Fruit fly (Drosophila melanogaster) whole organism, embryonic: ENCODE data around the gene CG4880.
A peak's percentile ranks its signal among the peaks of the same experiment; 100 is the strongest.

Source experiments
- Antp ChIP-seq: fragments of 200-800 bp; sonication (Bioruptor generic); optimal IDR thresholded peaks from 3 replicates; lab custom pipeline; 2016; ENCODE audit warnings: missing biosample characterization, missing genetic modification characterization
- Atf-2 ChIP-seq: fragments of 200-800 bp; sonication (Bioruptor generic); optimal IDR thresholded peaks from 2 replicates; lab custom pipeline; 2016; ENCODE audit warnings: missing biosample characterization, missing genetic modification characterization
- BtbVII ChIP-seq: fragments of 200-800 bp; sonication (Bioruptor generic); optimal IDR thresholded peaks from 3 replicates; lab custom pipeline; 2017; ENCODE audit warnings: missing biosample characterization, mild to moderate bottlenecking, missing genetic modification characterization
- Bteb2 ChIP-seq: fragments of 200-800 bp; sonication (Bioruptor generic); optimal IDR thresholded peaks from 2 replicates; lab custom pipeline; 2016; ENCODE audit warnings: missing biosample characterization, missing genetic modification characterization
- CG10565 ChIP-seq: fragments of 200-800 bp; sonication (Bioruptor generic); optimal IDR thresholded peaks from 3 replicates; lab custom pipeline; 2016; ENCODE audit warnings: missing biosample characterization, mild to moderate bottlenecking, missing genetic modification characterization
- CG11560 ChIP-seq: fragments of 200-800 bp; sonication (Bioruptor generic); IDR thresholded peaks from 3 replicates; pipeline ENCODE4 v1.3.6; 2022; ENCODE audit warnings: missing biosample characterization, missing genetic modification characterization
- CG11696 ChIP-seq: fragments of 200-800 bp; sonication (Bioruptor generic); IDR thresholded peaks from 2 replicates; pipeline ENCODE4 v1.3.6; 2022; ENCODE audit warnings: missing biosample characterization, missing genetic modification characterization
- CG12219 ChIP-seq: fragments of 200-800 bp; sonication (Bioruptor generic); optimal IDR thresholded peaks from 3 replicates; lab custom pipeline; 2018; ENCODE audit warnings: missing biosample characterization, mild to moderate bottlenecking, missing genetic modification characterization
- CG12299 ChIP-seq: fragments of 200-800 bp; sonication (Bioruptor generic); optimal IDR thresholded peaks from 2 replicates; lab custom pipeline; 2018; ENCODE audit warnings: missing biosample characterization, mild to moderate bottlenecking, missing genetic modification characterization
- CG13775 ChIP-seq: fragments of 200-800 bp; sonication (Bioruptor generic); optimal IDR thresholded peaks from 3 replicates; lab custom pipeline; 2017; ENCODE audit warnings: missing biosample characterization, mild to moderate bottlenecking, missing genetic modification characterization
- CG15011 ChIP-seq: fragments of 200-800 bp; sonication (Bioruptor generic); optimal IDR thresholded peaks from 3 replicates; lab custom pipeline; 2018; ENCODE audit warnings: missing biosample characterization, mild to moderate bottlenecking, missing genetic modification characterization
- CG16813 ChIP-seq: fragments of 200-800 bp; sonication (Bioruptor generic); IDR thresholded peaks from 3 replicates; pipeline ENCODE4 v1.3.6; 2022; ENCODE audit warnings: missing biosample characterization, missing genetic modification characterization; ENCODE audit not compliant: partially characterized antibody
- CG16863 ChIP-seq: fragments of 200-800 bp; sonication (Bioruptor generic); optimal IDR thresholded peaks from 3 replicates; lab custom pipeline; 2016; ENCODE audit warnings: missing biosample characterization, missing genetic modification characterization
- CG18011 ChIP-seq: fragments of 200-800 bp; sonication (Bioruptor generic); optimal IDR thresholded peaks from 2 replicates; lab custom pipeline; 2017; ENCODE audit warnings: missing biosample characterization, missing genetic modification characterization, mild to moderate bottlenecking, moderate library complexity, missing genotype
- CG18262 ChIP-seq: fragments of 200-800 bp; optimal IDR thresholded peaks from 3 replicates; lab custom pipeline; 2019; ENCODE audit warnings: missing biosample characterization, mild to moderate bottlenecking, missing genetic modification characterization, moderate library complexity
- CG1832 ChIP-seq: fragments of 200-800 bp; sonication (Bioruptor generic); optimal IDR thresholded peaks from 2 replicates; lab custom pipeline; 2017; ENCODE audit warnings: missing biosample characterization, mild to moderate bottlenecking, missing genetic modification characterization, inconsistent platforms
- CG31365 ChIP-seq: fragments of 200-800 bp; sonication (Bioruptor generic); optimal IDR thresholded peaks from 2 replicates; lab custom pipeline; 2018; ENCODE audit warnings: missing biosample characterization, mild to moderate bottlenecking, missing genetic modification characterization
- CG31441 ChIP-seq: fragments of 200-800 bp; sonication (Bioruptor generic); IDR thresholded peaks from 2 replicates; pipeline ENCODE4 v1.3.6; 2022; ENCODE audit warnings: missing biosample characterization, missing genetic modification characterization
- CG32767 ChIP-seq: fragments of 200-800 bp; sonication (Bioruptor generic); IDR thresholded peaks from 2 replicates; pipeline ENCODE4 v1.3.6; 2022; ENCODE audit warnings: missing biosample characterization, missing genetic modification characterization
- CG4328 ChIP-seq: fragments of 200-800 bp; sonication (Bioruptor generic); optimal IDR thresholded peaks from 3 replicates; lab custom pipeline; 2017; ENCODE audit warnings: missing biosample characterization, missing genetic modification reagents, missing genetic modification characterization
- CG6175 ChIP-seq: fragments of 200-800 bp; sonication (Bioruptor generic); IDR thresholded peaks from 3 replicates; pipeline ENCODE4 v1.3.6; 2022; ENCODE audit warnings: missing biosample characterization, missing genetic modification characterization
- CG6854 ChIP-seq: fragments of 200-800 bp; sonication (Bioruptor generic); optimal IDR thresholded peaks from 3 replicates; lab custom pipeline; 2017; ENCODE audit warnings: missing biosample characterization, mild to moderate bottlenecking, missing genetic modification characterization
- CG7271 ChIP-seq: fragments of 200-800 bp; sonication (Bioruptor generic); optimal IDR thresholded peaks from 2 replicates; lab custom pipeline; 2018; ENCODE audit warnings: missing biosample characterization, mild to moderate bottlenecking, missing genetic modification characterization, moderate library complexity
- CG8281 ChIP-seq: fragments of 200-800 bp; sonication (Bioruptor generic); optimal IDR thresholded peaks from 2 replicates; lab custom pipeline; 2018; ENCODE audit warnings: missing biosample characterization, mild to moderate bottlenecking, missing genetic modification characterization, moderate library complexity
- CG8944 ChIP-seq: fragments of 200-800 bp; sonication (Bioruptor generic); optimal IDR thresholded peaks from 3 replicates; lab custom pipeline; 2016; ENCODE audit warnings: missing biosample characterization, missing genetic modification characterization
- Elba2 ChIP-seq: fragments of 200-800 bp; sonication (Bioruptor generic); optimal IDR thresholded peaks from 3 replicates; lab custom pipeline; 2016; ENCODE audit warnings: missing biosample characterization, missing genetic modification characterization
- H15 ChIP-seq: fragments of 200-800 bp; sonication (Bioruptor generic); IDR thresholded peaks from 3 replicates; pipeline ENCODE4 v1.3.6; 2022; ENCODE audit warnings: missing biosample characterization, missing genetic modification characterization
- MESR4 ChIP-seq: fragments of 200-800 bp; sonication (Bioruptor generic); optimal IDR thresholded peaks from 2 replicates; lab custom pipeline; 2018; ENCODE audit warnings: missing biosample characterization, mild to moderate bottlenecking, missing genetic modification characterization, moderate library complexity
- Max ChIP-seq: fragments of 200-800 bp; sonication (Bioruptor generic); optimal IDR thresholded peaks from 2 replicates; lab custom pipeline; 2016; ENCODE audit warnings: missing biosample characterization, mild to moderate bottlenecking, missing genetic modification characterization
- Six4 ChIP-seq: fragments of 200-800 bp; sonication (Bioruptor generic); optimal IDR thresholded peaks from 2 replicates; lab custom pipeline; 2016; ENCODE audit warnings: missing biosample characterization, missing genetic modification characterization
- Sox102F ChIP-seq: fragments of 200-800 bp; sonication (Bioruptor generic); optimal IDR thresholded peaks from 2 replicates; lab custom pipeline; 2018; ENCODE audit warnings: missing biosample characterization, mild to moderate bottlenecking, missing genetic modification characterization, moderate library complexity
- Ssrp ChIP-seq: fragments of 200-800 bp; sonication (Bioruptor generic); optimal IDR thresholded peaks from 2 replicates; lab custom pipeline; 2018; ENCODE audit warnings: missing biosample characterization, mild to moderate bottlenecking, missing genetic modification characterization, moderate library complexity
- Taf1 ChIP-seq: fragments of 200-800 bp; sonication (Bioruptor generic); IDR thresholded peaks from 2 replicates; pipeline ENCODE4 v1.3.6; 2022; ENCODE audit warnings: missing biosample characterization, missing genetic modification characterization
- ab ChIP-seq: fragments of 200-800 bp; sonication (Bioruptor generic); optimal IDR thresholded peaks from 2 replicates; lab custom pipeline; 2016; ENCODE audit warnings: missing biosample characterization, missing genetic modification characterization
- bbx ChIP-seq: fragments of 200-800 bp; sonication (Bioruptor generic); IDR thresholded peaks from 2 replicates; pipeline ENCODE4 v1.3.6; 2022; ENCODE audit warnings: missing biosample characterization, missing genetic modification characterization; ENCODE audit not compliant: partially characterized antibody
- dysf ChIP-seq: fragments of 200-800 bp; sonication (Bioruptor generic); IDR thresholded peaks from 3 replicates; pipeline ENCODE4 v1.3.6; 2022; ENCODE audit warnings: missing biosample characterization, missing genetic modification characterization
- fu2 ChIP-seq: fragments of 200-800 bp; sonication (Bioruptor generic); optimal IDR thresholded peaks from 2 replicates; lab custom pipeline; 2016; ENCODE audit warnings: missing biosample characterization, missing genetic modification characterization
- kah ChIP-seq: fragments of 200-800 bp; sonication (Bioruptor generic); optimal IDR thresholded peaks from 2 replicates; lab custom pipeline; 2018; ENCODE audit warnings: missing biosample characterization, mild to moderate bottlenecking, missing genetic modification characterization
- lmd ChIP-seq: fragments of 200-800 bp; sonication (Bioruptor generic); IDR thresholded peaks from 2 replicates; pipeline ENCODE4 v1.3.6; 2022; ENCODE audit warnings: missing biosample characterization, missing genetic modification characterization
- mirr ChIP-seq: fragments of 200-800 bp; sonication (Bioruptor generic); optimal IDR thresholded peaks from 3 replicates; lab custom pipeline; 2018; ENCODE audit warnings: missing biosample characterization, mild to moderate bottlenecking, missing genetic modification characterization
- nerfin-2 ChIP-seq: fragments of 200-800 bp; sonication (Bioruptor generic); IDR thresholded peaks from 2 replicates; pipeline ENCODE4 v1.3.6; 2022; ENCODE audit warnings: missing biosample characterization, missing genetic modification characterization; ENCODE audit not compliant: partially characterized antibody
- pho ChIP-seq: fragments of 200-800 bp; sonication (Bioruptor generic); optimal IDR thresholded peaks from 2 replicates; lab custom pipeline; 2016; ENCODE audit warnings: missing biosample characterization, missing genetic modification characterization
- phol ChIP-seq: fragments of 200-800 bp; sonication (Bioruptor generic); optimal IDR thresholded peaks from 3 replicates; lab custom pipeline; 2018; ENCODE audit warnings: missing biosample characterization, mild to moderate bottlenecking, missing genetic modification characterization, moderate library complexity
- psq ChIP-seq: fragments of 200-800 bp; sonication (Bioruptor generic); optimal IDR thresholded peaks from 2 replicates; lab custom pipeline; 2017; ENCODE audit warnings: missing biosample characterization, missing genetic modification characterization
- repo ChIP-seq: fragments of 200-800 bp; sonication (Bioruptor generic); optimal IDR thresholded peaks from 2 replicates; lab custom pipeline; 2016; ENCODE audit warnings: missing biosample characterization, missing genetic modification characterization
- slbo ChIP-seq: fragments of 200-800 bp; sonication (Bioruptor generic); IDR thresholded peaks from 2 replicates; pipeline ENCODE4 v1.3.6; 2022; ENCODE audit warnings: missing biosample characterization, missing genetic modification characterization
- stc ChIP-seq: fragments of 200-800 bp; sonication (Bioruptor generic); IDR thresholded peaks from 2 replicates; pipeline ENCODE4 v1.3.6; 2022; ENCODE audit warnings: missing biosample characterization, missing genetic modification characterization
- unc-4 ChIP-seq: fragments of 200-800 bp; sonication (Bioruptor generic); IDR thresholded peaks from 2 replicates; pipeline ENCODE4 v1.3.6; 2022; ENCODE audit warnings: missing biosample characterization, missing genetic modification characterization; ENCODE audit not compliant: partially characterized antibody
- vfl ChIP-seq: fragments of 200-800 bp; sonication (Bioruptor generic); optimal IDR thresholded peaks from 2 replicates; lab custom pipeline; 2016; ENCODE audit warnings: missing biosample characterization, missing genetic modification characterization

Gene CG4880

dm6 chrX:16930465-16931286, 44.1 kb downstream of the CG4880 start (continued):
- TF ChIP-seq nerfin-2 (GFP tag; lab: Robert Waterston, UW): no peak
- peak; percentile 24 for TF ChIP-seq CG8281 (tag; lab: Kevin White, UChicago)
- no peak for TF ChIP-seq repo (GFP tag; lab: Kevin White, UChicago)
- TF ChIP-seq vfl: no peak
- TF ChIP-seq psq (GFP tag; lab: Kevin White, UChicago): no peak
- no peak for TF ChIP-seq CG15011 (GFP tag; lab: Kevin White, UChicago)
- TF ChIP-seq CG6854 (GFP tag; lab: Kevin White, UChicago): no peak
- TF ChIP-seq CG13775: peak; percentile 50
- TF ChIP-seq CG10565 (GFP tag; lab: Kevin White, UChicago): no peak
- no peak for TF ChIP-seq bbx (GFP tag; lab: Robert Waterston, UW)
- TF ChIP-seq Antp (GFP tag; lab: Kevin White, UChicago): no peak
- no peak for TF ChIP-seq CG31365 (tag; lab: Kevin White, UChicago)
- TF ChIP-seq CG18262 (tag; lab: Kevin White, UChicago): peak; percentile 50
- TF ChIP-seq CG4328 (GFP tag; lab: Kevin White, UChicago): peak; percentile 17
- no peak for TF ChIP-seq fu2
- 0 out of 3 replicates have a peak, but pooled peaks have one; percentile 19 for TF ChIP-seq CG11560 (tag; lab: Robert Waterston, UW)
- TF ChIP-seq Six4 (GFP tag; lab: Kevin White, UChicago): peak; percentile 18
- TF ChIP-seq CG16813 (GFP tag; lab: Robert Waterston, UW): no peak
- TF ChIP-seq CG1832 (GFP tag; lab: Kevin White, UChicago): no peak
- TF ChIP-seq dysf (GFP tag; lab: Robert Waterston, UW): peak; percentile 80
- TF ChIP-seq CG11696 (GFP tag; lab: Robert Waterston, UW): peak; percentile 89
- TF ChIP-seq Sox102F (GFP tag; lab: Kevin White, UChicago): peak; percentile 69
- TF ChIP-seq ab (GFP tag; lab: Kevin White, UChicago): no peak
- peak; percentile 42 for TF ChIP-seq BtbVII (GFP tag; lab: Kevin White, UChicago)
- no peak for TF ChIP-seq CG7271 (tag; lab: Kevin White, UChicago)
- TF ChIP-seq Ssrp: peak; percentile 63
- TF ChIP-seq CG8944: no peak
- peak; percentile 27 for TF ChIP-seq CG12219 (GFP tag; lab: Kevin White, UChicago)
- no peak for TF ChIP-seq MESR4 (GFP tag; lab: Kevin White, UChicago)
- no peak for TF ChIP-seq pho (GFP tag; lab: Kevin White, UChicago)
- peak; percentile 54; the same call in 1 of the 3 replicates for TF ChIP-seq CG6175 (GFP tag; lab: Robert Waterston, UW)
- TF ChIP-seq CG18011: no peak
- peak; percentile 9; the same call in 1 of the 2 replicates for TF ChIP-seq Taf1
- no peak for TF ChIP-seq Elba2 (GFP tag; lab: Kevin White, UChicago)
- TF ChIP-seq CG12299 (tag; lab: Kevin White, UChicago): peak; percentile 42
- TF ChIP-seq CG31441 (GFP tag; lab: Robert Waterston, UW): peak; percentile 79
- peak; percentile 68 for TF ChIP-seq slbo (GFP tag; lab: Robert Waterston, UW)
- TF ChIP-seq lmd (GFP tag; lab: Robert Waterston, UW): peak; percentile 73
- no peak for TF ChIP-seq Atf-2 (GFP tag; lab: Kevin White, UChicago)
- no peak for TF ChIP-seq mirr (GFP tag; lab: Kevin White, UChicago)
- no peak for TF ChIP-seq Bteb2 (GFP tag; lab: Kevin White, UChicago)
- no peak for TF ChIP-seq unc-4
- TF ChIP-seq H15 (GFP tag; lab: Robert Waterston, UW): peak; percentile 60; the same call in 2 of the 3 replicates
- TF ChIP-seq kah (GFP tag; lab: Kevin White, UChicago): no peak
- TF ChIP-seq stc (GFP tag; lab: Robert Waterston, UW): peak; percentile 81
- peak; percentile 76 for TF ChIP-seq phol (tag; lab: Kevin White, UChicago)
- TF ChIP-seq CG16863 (GFP tag; lab: Kevin White, UChicago): peak; percentile 6
- peak; percentile 1 for TF ChIP-seq Max (GFP tag; lab: Kevin White, UChicago)
- TF ChIP-seq CG32767 (GFP tag; lab: Robert Waterston, UW): peak; percentile 86
